Fruit fly (Drosophila melanogaster) whole organism, embryonic: Measurements from ENCODE around the gene CG17118.

Source experiments
- Asciz ChIP-seq: fragments of 200-800 bp; sonication (Bioruptor generic); optimal IDR thresholded peaks from 2 replicates; lab custom pipeline; 2017; ENCODE audit warnings: missing biosample characterization, mild to moderate bottlenecking, missing genetic modification characterization, missing genetic modification reagents
- Blimp-1 ChIP-seq: fragments of 200-800 bp; sonication (Bioruptor generic); optimal IDR thresholded peaks from 3 replicates; lab custom pipeline; 2018; ENCODE audit warnings: missing biosample characterization, missing genetic modification characterization, mild to moderate bottlenecking, moderate library complexity, missing genetic modification reagents
- C15 ChIP-seq: fragments of 200-800 bp; sonication (Bioruptor generic); IDR thresholded peaks from 3 replicates; pipeline ENCODE4 v1.3.6; 2022; ENCODE audit warnings: missing biosample characterization, missing genetic modification characterization
- CG10209 ChIP-seq: fragments of 200-800 bp; sonication (Bioruptor generic); optimal IDR thresholded peaks from 3 replicates; lab custom pipeline; 2017; ENCODE audit warnings: missing biosample characterization, mild to moderate bottlenecking, missing genetic modification characterization, missing genetic modification reagents
- CG10267 ChIP-seq: fragments of 200-800 bp; sonication (Bioruptor generic); optimal IDR thresholded peaks from 2 replicates; lab custom pipeline; 2018; ENCODE audit warnings: missing biosample characterization, mild to moderate bottlenecking, missing genetic modification characterization, moderate library complexity
- CG10959 ChIP-seq: fragments of 200-800 bp; sonication (Bioruptor generic); IDR thresholded peaks from 2 replicates; pipeline ENCODE4 v1.3.6; 2022; ENCODE audit warnings: missing biosample characterization, missing genetic modification characterization
- CG11696 ChIP-seq: fragments of 200-800 bp; sonication (Bioruptor generic); IDR thresholded peaks from 2 replicates; pipeline ENCODE4 v1.3.6; 2022; ENCODE audit warnings: missing biosample characterization, missing genetic modification characterization
- CG12236 ChIP-seq: fragments of 200-800 bp; sonication (Bioruptor generic); optimal IDR thresholded peaks from 2 replicates; lab custom pipeline; 2016; ENCODE audit warnings: missing biosample characterization, missing genetic modification characterization
- CG13894 ChIP-seq: fragments of 200-800 bp; sonication (Bioruptor generic); optimal IDR thresholded peaks from 3 replicates; lab custom pipeline; 2018; ENCODE audit warnings: missing biosample characterization, mild to moderate bottlenecking, missing genetic modification characterization, moderate library complexity
- CG1647 ChIP-seq: fragments of 200-800 bp; sonication (Bioruptor generic); optimal IDR thresholded peaks from 3 replicates; lab custom pipeline; 2016; ENCODE audit warnings: missing biosample characterization, missing genetic modification characterization
- CG16813 ChIP-seq: fragments of 200-800 bp; sonication (Bioruptor generic); IDR thresholded peaks from 3 replicates; pipeline ENCODE4 v1.3.6; 2022; ENCODE audit warnings: missing biosample characterization, missing genetic modification characterization; ENCODE audit not compliant: partially characterized antibody
- CG17359 ChIP-seq: fragments of 200-800 bp; sonication (Bioruptor generic); optimal IDR thresholded peaks from 3 replicates; lab custom pipeline; 2018; ENCODE audit warnings: missing biosample characterization, mild to moderate bottlenecking, missing genetic modification characterization, moderate library complexity
- CG18764 ChIP-seq: fragments of 200-800 bp; sonication (Bioruptor generic); optimal IDR thresholded peaks from 3 replicates; lab custom pipeline; 2016; ENCODE audit warnings: missing biosample characterization, missing genetic modification characterization
- CG3847 ChIP-seq: fragments of 200-800 bp; sonication (Bioruptor generic); IDR thresholded peaks from 2 replicates; pipeline ENCODE4 v1.3.6; 2022; ENCODE audit warnings: missing biosample characterization, missing genetic modification characterization
- CG4730 ChIP-seq: fragments of 200-800 bp; sonication (Bioruptor generic); IDR thresholded peaks from 2 replicates; pipeline ENCODE4 v1.3.6; 2022; ENCODE audit warnings: missing biosample characterization, missing genetic modification characterization
- CG7786 ChIP-seq: fragments of 200-800 bp; sonication (Bioruptor generic); optimal IDR thresholded peaks from 2 replicates; lab custom pipeline; 2016; ENCODE audit warnings: missing biosample characterization, missing genetic modification characterization
- CG8281 ChIP-seq: fragments of 200-800 bp; sonication (Bioruptor generic); optimal IDR thresholded peaks from 2 replicates; lab custom pipeline; 2018; ENCODE audit warnings: missing biosample characterization, mild to moderate bottlenecking, missing genetic modification characterization, moderate library complexity
- CG8388 ChIP-seq: fragments of 200-800 bp; sonication (Bioruptor generic); optimal IDR thresholded peaks from 2 replicates; lab custom pipeline; 2019; ENCODE audit warnings: missing biosample characterization, mild to moderate bottlenecking, missing genetic modification characterization, moderate library complexity
- CG8478 ChIP-seq: fragments of >200 bp; optimal IDR thresholded peaks from 2 replicates; lab custom pipeline; 2018
- CG8765 ChIP-seq: fragments of 200-800 bp; sonication (Bioruptor generic); IDR thresholded peaks from 2 replicates; pipeline ENCODE4 v1.3.6; 2022; ENCODE audit warnings: missing biosample characterization, missing genetic modification characterization
- CG9437 ChIP-seq: fragments of 200-800 bp; sonication (Bioruptor generic); optimal IDR thresholded peaks from 2 replicates; lab custom pipeline; 2018; ENCODE audit warnings: missing biosample characterization, mild to moderate bottlenecking, missing genetic modification characterization
- CG9876 ChIP-seq: fragments of 200-800 bp; sonication (Bioruptor generic); optimal IDR thresholded peaks from 2 replicates; lab custom pipeline; 2016; ENCODE audit warnings: missing biosample characterization, missing genetic modification characterization
- CG9932 ChIP-seq: fragments of 200-800 bp; sonication (Bioruptor generic); IDR thresholded peaks from 2 replicates; pipeline ENCODE4 v1.3.6; 2022; ENCODE audit warnings: missing biosample characterization, missing genetic modification characterization
- Mad ChIP-seq: fragments of 200-800 bp; sonication (Bioruptor generic); optimal IDR thresholded peaks from 2 replicates; lab custom pipeline; 2016; ENCODE audit warnings: missing biosample characterization, missing genetic modification characterization
- Med ChIP-seq: fragments of 200-800 bp; sonication (Bioruptor generic); peaks from one replicate; lab custom pipeline; 2016; ENCODE audit warnings: missing biosample characterization, missing genetic modification characterization, mild to moderate bottlenecking, inconsistent platforms, moderate library complexity
- PHDP ChIP-seq: fragments of 200-800 bp; sonication (Bioruptor generic); optimal IDR thresholded peaks from 3 replicates; lab custom pipeline; 2018; ENCODE audit warnings: missing biosample characterization, mild to moderate bottlenecking, missing genetic modification characterization, moderate library complexity
- Six4 ChIP-seq: fragments of 200-800 bp; sonication (Bioruptor generic); optimal IDR thresholded peaks from 2 replicates; lab custom pipeline; 2016; ENCODE audit warnings: missing biosample characterization, missing genetic modification characterization
- ab ChIP-seq: fragments of 200-800 bp; sonication (Bioruptor generic); optimal IDR thresholded peaks from 2 replicates; lab custom pipeline; 2016; ENCODE audit warnings: missing biosample characterization, missing genetic modification characterization
- abd-A ChIP-seq: fragments of 200-800 bp; sonication (Bioruptor generic); optimal IDR thresholded peaks from 3 replicates; lab custom pipeline; 2019; ENCODE audit warnings: missing biosample characterization, mild to moderate bottlenecking, missing genetic modification characterization, moderate library complexity
- al ChIP-seq: fragments of 200-800 bp; sonication (Bioruptor generic); IDR thresholded peaks from 2 replicates; pipeline ENCODE4 v1.3.6; 2022; ENCODE audit warnings: missing biosample characterization, missing genetic modification characterization
- bsh ChIP-seq, 2 experiments: fragments of 200-800 bp; sonication (Bioruptor generic); optimal IDR thresholded peaks; 2 replicates each; lab custom pipeline; 2017 to 2018; ENCODE audit warnings: mild to moderate bottlenecking in 2 of 2, missing biosample characterization in 2 of 2, missing genetic modification characterization in 2 of 2, moderate library complexity in 1 of 2
- ci ChIP-seq: fragments of 200-800 bp; sonication (Bioruptor generic); IDR thresholded peaks from 3 replicates; pipeline ENCODE4 v1.3.6; 2022; ENCODE audit warnings: missing biosample characterization, missing genetic modification characterization
- danr ChIP-seq: fragments of 200-800 bp; sonication (Bioruptor generic); IDR thresholded peaks from 2 replicates; pipeline ENCODE4 v1.3.6; 2022; ENCODE audit warnings: missing biosample characterization, missing genetic modification characterization
- grau ChIP-seq: fragments of 200-800 bp; optimal IDR thresholded peaks from 3 replicates; lab custom pipeline; 2019; ENCODE audit warnings: missing biosample characterization, mild to moderate bottlenecking, missing genetic modification characterization, moderate library complexity
- hth ChIP-seq: fragments of >200 bp; optimal IDR thresholded peaks from 2 replicates; lab custom pipeline; 2017; ENCODE audit warnings: inconsistent platforms
- jigr1 ChIP-seq: fragments of 200-800 bp; sonication (Bioruptor generic); IDR thresholded peaks from 3 replicates; pipeline ENCODE4 v1.3.6; 2022; ENCODE audit warnings: missing biosample characterization, missing genetic modification characterization
- kni ChIP-seq: fragments of 200-800 bp; sonication (Bioruptor generic); optimal IDR thresholded peaks from 3 replicates; lab custom pipeline; 2017; ENCODE audit warnings: mild to moderate bottlenecking, missing biosample characterization, missing genetic modification reagents, missing genetic modification characterization
- lov ChIP-seq, 2 experiments: fragments of 200-800 bp in 1 of 2; fragments of >200 bp in 1 of 2; sonication (Bioruptor generic) in 1 of 2; IDR thresholded peaks in 1 of 2; optimal IDR thresholded peaks in 1 of 2; 2 replicates in 1 of 2; 3 replicates in 1 of 2; pipeline versions ENCODE4 v1.3.6 to Lab custom; 2017 to 2022; ENCODE audit warnings: missing biosample characterization in 1 of 2, missing genetic modification characterization in 1 of 2
- oc ChIP-seq: fragments of 200-800 bp; sonication (Bioruptor generic); optimal IDR thresholded peaks from 2 replicates; lab custom pipeline; 2018; ENCODE audit warnings: missing biosample characterization, mild to moderate bottlenecking, missing genetic modification characterization, moderate library complexity
- pb ChIP-seq: fragments of 200-800 bp; sonication (Bioruptor generic); optimal IDR thresholded peaks from 3 replicates; lab custom pipeline; 2016; ENCODE audit warnings: missing biosample characterization, missing genetic modification characterization
- pnt ChIP-seq: fragments of 200-800 bp; sonication (Bioruptor generic); optimal IDR thresholded peaks from 3 replicates; lab custom pipeline; 2016; ENCODE audit warnings: missing biosample characterization, missing genetic modification characterization
- pros ChIP-seq: fragments of 200-800 bp; sonication (Bioruptor generic); optimal IDR thresholded peaks from 3 replicates; lab custom pipeline; 2019; ENCODE audit warnings: missing biosample characterization, mild to moderate bottlenecking, missing genetic modification characterization, moderate library complexity
- psq ChIP-seq: fragments of 200-800 bp; sonication (Bioruptor generic); optimal IDR thresholded peaks from 2 replicates; lab custom pipeline; 2017; ENCODE audit warnings: missing biosample characterization, missing genetic modification characterization
- sqz ChIP-seq: fragments of 200-800 bp; sonication (Bioruptor generic); optimal IDR thresholded peaks from 3 replicates; lab custom pipeline; 2018; ENCODE audit warnings: missing biosample characterization, mild to moderate bottlenecking, missing genetic modification characterization
- ssp ChIP-seq: fragments of 200-800 bp; sonication (Bioruptor generic); IDR thresholded peaks from 2 replicates; pipeline ENCODE4 v1.3.6; 2022; ENCODE audit warnings: missing biosample characterization, missing genetic modification characterization
- tna ChIP-seq: fragments of 200-800 bp; sonication (Bioruptor generic); IDR thresholded peaks from 2 replicates; pipeline ENCODE4 v1.3.6; 2022; ENCODE audit warnings: missing biosample characterization, missing genetic modification characterization; ENCODE audit not compliant: partially characterized antibody
- ttk ChIP-seq: fragments of 200-800 bp; sonication (Bioruptor generic); IDR thresholded peaks from 2 replicates; pipeline ENCODE4 v2.1.2; 2022; ENCODE audit warnings: missing biosample characterization, missing genetic modification characterization
- vnd ChIP-seq: fragments of 200-800 bp; sonication (Bioruptor generic); IDR thresholded peaks from 3 replicates; pipeline ENCODE4 v1.3.6; 2022; ENCODE audit warnings: missing biosample characterization, missing genetic modification characterization; ENCODE audit not compliant: partially characterized antibody
- zfh1 ChIP-seq: fragments of 200-800 bp; sonication (Bioruptor generic); IDR thresholded peaks from 3 replicates; pipeline ENCODE4 v1.3.6; 2022; ENCODE audit warnings: missing biosample characterization, missing genetic modification characterization

Gene CG17118

DNA sequence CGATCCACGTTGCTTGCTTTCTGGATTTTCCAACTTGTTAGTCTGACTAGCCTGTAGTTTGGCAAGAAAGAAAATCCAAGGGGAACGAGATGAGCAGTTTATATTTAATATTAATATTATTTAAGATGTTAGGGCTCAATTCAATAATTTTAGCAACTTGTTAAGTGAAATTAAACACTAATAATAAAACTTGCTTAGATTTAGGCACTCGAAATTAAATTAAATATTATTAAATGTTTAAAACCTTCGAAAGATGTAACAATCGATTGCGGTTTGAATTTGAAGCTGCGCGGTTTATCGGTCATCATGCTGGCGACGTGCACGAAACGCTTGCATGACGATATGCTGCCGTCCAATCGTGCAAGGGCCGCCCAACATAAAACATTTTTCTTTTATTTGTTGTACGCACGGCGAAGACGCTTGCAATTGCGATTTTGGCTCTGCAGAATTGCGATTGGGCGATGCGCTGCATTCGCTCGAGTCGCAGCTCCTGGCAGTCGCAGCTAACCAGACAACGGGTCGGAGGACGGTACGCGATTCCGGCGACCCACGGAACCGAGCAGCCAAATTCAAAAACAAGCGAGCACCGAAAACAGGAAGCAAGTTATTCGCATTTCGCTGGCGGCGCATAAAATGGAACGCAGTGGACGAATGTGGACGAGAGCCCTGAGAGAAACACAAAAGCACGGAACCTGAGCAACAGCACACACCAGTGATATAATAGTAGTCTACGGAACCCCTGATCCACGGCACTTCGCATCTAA lies 7.1 kb downstream of the CG17118 start, which contains the start of the genes Vha16-5 and CG12299 (continued):
- peak; percentile 47 for TF ChIP-seq CG9437 (GFP tag; lab: Kevin White, UChicago)
- peak; percentile 84 for TF ChIP-seq tna (GFP tag; lab: Robert Waterston, UW)
- TF ChIP-seq jigr1, result no peak
- TF ChIP-seq pnt (GFP tag; lab: Kevin White, UChicago), result peak; percentile 79
- TF ChIP-seq ttk, result peak; percentile 88
- no peak for TF ChIP-seq sqz (GFP tag; lab: Kevin White, UChicago)
- no peak for TF ChIP-seq CG8478 (lab: Kevin White, UChicago)
- peak; percentile 57 for TF ChIP-seq CG10267 (tag; lab: Kevin White, UChicago)
- TF ChIP-seq Med, result peak; percentile 99
- peak; percentile 92 for TF ChIP-seq CG9876 (GFP tag; lab: Kevin White, UChicago)
- TF ChIP-seq al (GFP tag; lab: Robert Waterston, UW), result peak; percentile 72
- TF ChIP-seq Asciz (GFP tag; lab: Kevin White, UChicago), result no peak
- peak; percentile 72 for TF ChIP-seq CG10209 (GFP tag; lab: Kevin White, UChicago)
- TF ChIP-seq ab, result peak; percentile 87
- 0 out of 2 replicates have a peak, but pooled peaks have one; percentile 9 for TF ChIP-seq danr (GFP tag; lab: Robert Waterston, UW)
- peak; percentile 39 for TF ChIP-seq CG8388 (GFP tag; lab: Kevin White, UChicago)
- peak; percentile 83 for TF ChIP-seq PHDP (tag; lab: Kevin White, UChicago)
- TF ChIP-seq kni (GFP tag; lab: Kevin White, UChicago), result no peak
- peak; percentile 68 for TF ChIP-seq psq (GFP tag; lab: Kevin White, UChicago)
- TF ChIP-seq pros, result no peak
- peak; percentile 84 for TF ChIP-seq Blimp-1 (GFP tag; lab: Kevin White, UChicago)
- TF ChIP-seq Six4 (GFP tag; lab: Kevin White, UChicago), result peak; percentile 77
- no peak for TF ChIP-seq hth
- TF ChIP-seq CG3847 (GFP tag; lab: Robert Waterston, UW), result peak; percentile 90
- peak; percentile 87 for TF ChIP-seq Mad (GFP tag; lab: Kevin White, UChicago)
- TF ChIP-seq bsh (GFP tag; optimal IDR thresholded peaks at IDR 0.05; lab: Kevin White, UChicago), result peak in 1 of 2 experiments; percentile 80
- peak; percentile 95 for TF ChIP-seq CG9932 (GFP tag; lab: Robert Waterston, UW)
- TF ChIP-seq CG16813, result peak; percentile 83
- TF ChIP-seq zfh1 (GFP tag; lab: Robert Waterston, UW), result peak; percentile 94
- TF ChIP-seq ssp (GFP tag; lab: Robert Waterston, UW), result peak; percentile 76
- TF ChIP-seq vnd (GFP tag; lab: Robert Waterston, UW), result peak; percentile 80
- peak; percentile 86 for TF ChIP-seq CG4730 (GFP tag; lab: Robert Waterston, UW)
- TF ChIP-seq C15 (GFP tag; lab: Robert Waterston, UW), result 0 out of 3 replicates have a peak, but pooled peaks have one; percentile 29
- no peak for TF ChIP-seq oc
- peak; percentile 88; the same call in 1 of the 2 replicates for TF ChIP-seq CG8765 (GFP tag; lab: Robert Waterston, UW)
- TF ChIP-seq CG11696 (GFP tag; lab: Robert Waterston, UW), result peak; percentile 52
- peak; percentile 92 for TF ChIP-seq CG10959 (GFP tag; lab: Robert Waterston, UW)
- TF ChIP-seq abd-A (tag; lab: Kevin White, UChicago), result no peak
- peak; percentile 68 for TF ChIP-seq grau (tag; lab: Kevin White, UChicago)
- TF ChIP-seq ci (GFP tag; lab: Robert Waterston, UW), result peak; percentile 97
- TF ChIP-seq CG8281 (tag; lab: Kevin White, UChicago), result no peak
- peak; percentile 69 for TF ChIP-seq pb
- TF ChIP-seq CG12236 (GFP tag; lab: Kevin White, UChicago), result peak; percentile 56
- TF ChIP-seq CG18764 (GFP tag; lab: Kevin White, UChicago), result peak; percentile 99
- no peak for TF ChIP-seq CG13894
- peak; percentile 86 for TF ChIP-seq CG7786 (GFP tag; lab: Kevin White, UChicago)
- peak; percentile 79 for TF ChIP-seq CG17359
- TF ChIP-seq CG1647 (GFP tag; lab: Kevin White, UChicago), result peak; percentile 92
- no peak for TF ChIP-seq lov (optimal IDR thresholded peaks at IDR 0.05; lab: Kevin White, UChicago)
- TF ChIP-seq lov (GFP tag; IDR thresholded peaks at IDR 0.05; lab: Robert Waterston, UW), result peak; percentile 93
